Worm (Caenorhabditis elegans): Measurements from ENCODE around the gene ttbk-4.

The ttbk-4 gene

DNA sequence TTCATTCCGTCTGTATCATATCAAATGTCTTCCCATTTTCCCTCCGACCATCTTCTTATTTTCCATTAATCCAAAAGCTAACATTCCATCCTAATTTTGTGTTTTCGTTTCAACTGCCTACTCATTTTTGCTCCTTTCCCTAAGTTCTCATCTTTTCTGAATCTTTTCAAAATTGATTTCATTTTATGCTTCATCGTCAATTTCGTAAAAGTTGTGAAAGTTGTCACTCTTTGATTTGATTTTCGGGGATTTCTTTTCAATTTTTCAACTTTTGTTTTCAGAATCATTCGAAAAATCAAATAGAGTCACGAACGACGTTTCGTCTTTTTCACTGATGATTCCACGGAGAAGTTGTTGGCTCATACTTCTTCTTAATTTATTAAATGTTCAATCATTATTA is 7.4 kb downstream of the ttbk-4 start, which contains the start of gene cwn-2:
Gene cwn-2, plus strand, starts transcription at position 276 of the 400 bp plus-strand sequence.
- TF ChIP-seq med-1 (GFP tag; optimal IDR thresholded peaks at IDR 0.05; ENCODE audit: insufficient read depth): no peak
- no peak for TF ChIP-seq flt-1 (GFP tag; IDR thresholded peaks at IDR 0.05)

DNA sequence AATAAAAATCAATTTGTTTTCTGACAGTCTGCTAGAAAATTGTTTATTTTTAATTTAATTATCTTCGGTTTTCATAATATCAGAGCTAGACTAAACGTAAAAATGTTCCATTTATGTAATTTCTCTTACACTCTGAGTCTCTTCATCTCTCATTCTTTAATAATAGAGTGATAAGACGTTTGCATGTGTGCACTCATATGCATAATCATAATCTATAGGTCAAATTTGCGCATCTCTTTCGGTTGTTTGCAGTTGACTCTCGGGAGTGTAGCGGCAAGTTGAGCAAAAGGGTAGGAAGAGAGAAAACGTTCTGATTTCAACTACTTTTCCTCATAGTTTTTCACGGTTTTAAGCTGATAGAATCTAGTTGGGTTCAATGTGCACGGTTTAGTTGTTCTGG is 8.5 kb downstream of the ttbk-4 start:
- TF ChIP-seq klf-2 (GFP tag; conservative IDR thresholded peaks at IDR 0.05) (no peak), ztf-23 (GFP tag; IDR thresholded peaks at IDR 0.05) (no peak), tab-1 (GFP tag; IDR thresholded peaks at IDR 0.05) (no peak), med-1 (GFP tag; optimal IDR thresholded peaks at IDR 0.05; ENCODE audit: insufficient read depth) (no peak), T22C8.4 (GFP tag; IDR thresholded peaks at IDR 0.05) (no peak), flt-1 (GFP tag; IDR thresholded peaks at IDR 0.05) (no peak), ztf-29 (GFP tag; IDR thresholded peaks at IDR 0.05) (no peak), cog-1 (tag; optimal IDR thresholded peaks at IDR 0.05) (no peak), ref-1 (GFP tag; conservative IDR thresholded peaks at IDR 0.05) (no peak)

ce11 chrIV:10065159-10065558 is 9.8 kb downstream of the ttbk-4 start:
- no peak for TF ChIP-seq ref-1 (GFP tag; conservative IDR thresholded peaks at IDR 0.05)
- no peak for TF ChIP-seq med-1 (GFP tag; optimal IDR thresholded peaks at IDR 0.05; ENCODE audit: insufficient read depth)
- TF ChIP-seq T22C8.4 (GFP tag; IDR thresholded peaks at IDR 0.05): no peak
- TF ChIP-seq ztf-23 (GFP tag; IDR thresholded peaks at IDR 0.05): no peak
- TF ChIP-seq klf-2 (GFP tag; conservative IDR thresholded peaks at IDR 0.05): no peak
- no peak for TF ChIP-seq flt-1 (GFP tag; IDR thresholded peaks at IDR 0.05)
- no peak for TF ChIP-seq cog-1 (tag; optimal IDR thresholded peaks at IDR 0.05)
- no peak for TF ChIP-seq tab-1 (GFP tag; IDR thresholded peaks at IDR 0.05)
- no peak for TF ChIP-seq ztf-29 (GFP tag; IDR thresholded peaks at IDR 0.05)

DNA sequence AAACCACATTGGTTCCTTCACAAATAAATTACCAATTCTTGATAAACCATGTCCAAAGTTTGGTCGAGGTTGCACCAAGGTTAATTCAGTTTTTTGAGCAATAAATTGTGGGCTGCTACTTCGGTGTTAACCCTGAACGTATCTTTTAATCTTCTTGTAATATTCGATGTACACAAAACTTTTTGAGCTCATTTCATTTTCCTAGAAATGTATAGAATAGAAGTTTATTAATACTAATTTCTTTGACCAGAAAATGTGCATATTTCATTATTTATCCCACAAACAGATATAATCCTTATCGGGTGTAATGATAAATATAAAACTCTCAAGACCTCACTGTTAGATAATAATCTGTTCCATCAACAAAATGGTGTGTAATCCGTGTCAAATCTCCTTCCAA is 11.0 kb downstream of the ttbk-4 start:
- TF ChIP-seq flt-1 (GFP tag; IDR thresholded peaks at IDR 0.05): no peak
- TF ChIP-seq cog-1 (tag; optimal IDR thresholded peaks at IDR 0.05): no peak
- no peak for TF ChIP-seq ztf-23 (GFP tag; IDR thresholded peaks at IDR 0.05)
- TF ChIP-seq tab-1 (GFP tag; IDR thresholded peaks at IDR 0.05): no peak

DNA sequence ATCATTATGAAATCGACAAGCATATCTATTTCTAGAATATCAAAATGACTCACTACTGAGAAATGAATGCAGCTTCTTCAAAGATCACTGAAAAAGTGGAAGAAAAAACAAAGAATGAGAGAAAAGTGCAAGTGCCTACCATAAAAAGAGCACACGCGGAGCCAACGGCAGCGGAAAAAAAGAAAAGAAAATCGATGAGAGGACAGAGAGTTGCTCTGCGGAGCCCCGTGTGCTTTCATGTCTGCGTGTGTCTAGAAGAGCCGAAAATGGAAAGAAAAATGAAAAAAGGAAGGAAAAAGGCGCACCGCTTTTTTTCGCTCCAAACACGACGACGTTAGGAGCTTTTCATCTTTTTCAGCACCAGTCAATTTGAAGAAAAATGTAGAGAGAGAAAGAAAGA is 12.2 kb downstream of the ttbk-4 start, which contains the start of gene ipla-7:
Gene ipla-7, minus strand, starts transcription at position 122 of the 400 bp plus-strand sequence.
- TF ChIP-seq ztf-23 (GFP tag; IDR thresholded peaks at IDR 0.05) (no peak), tab-1 (GFP tag; IDR thresholded peaks at IDR 0.05) (no peak)

- TF ChIP-seq flt-1 (GFP tag; IDR thresholded peaks at IDR 0.05) (no peak), klf-2 (GFP tag; conservative IDR thresholded peaks at IDR 0.05) (no peak), ref-1 (GFP tag; conservative IDR thresholded peaks at IDR 0.05) (no peak), cog-1 (tag; optimal IDR thresholded peaks at IDR 0.05) (no peak), ztf-23 (GFP tag; IDR thresholded peaks at IDR 0.05) (no peak), med-1 (GFP tag; optimal IDR thresholded peaks at IDR 0.05; ENCODE audit: insufficient read depth) (no peak), ztf-29 (GFP tag; IDR thresholded peaks at IDR 0.05) (no peak), tab-1 (GFP tag; IDR thresholded peaks at IDR 0.05) (no peak), T22C8.4 (GFP tag; IDR thresholded peaks at IDR 0.05) (no peak)
Observed at ce11 chrIV:10060795-10061194, 14.1 kb downstream of the ttbk-4 start.

DNA sequence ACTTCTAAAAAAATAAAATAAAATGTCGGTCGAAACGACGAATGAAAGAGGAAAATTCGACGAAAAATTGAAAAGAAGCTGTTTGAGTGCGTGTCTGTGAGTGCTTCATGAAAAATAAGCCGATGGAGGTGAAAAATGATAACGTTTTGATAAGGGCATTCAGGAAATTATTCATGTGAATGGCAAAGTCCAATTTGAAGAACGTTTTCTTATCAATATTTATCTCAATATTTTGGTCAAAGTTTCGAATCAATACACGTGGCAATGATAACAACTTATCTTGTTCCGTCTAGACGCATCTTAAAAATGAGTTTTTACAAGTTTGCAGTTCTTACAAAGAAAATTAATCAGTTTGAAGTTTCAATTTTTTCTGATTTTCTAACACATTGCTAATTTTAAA is 15.8 kb downstream of the ttbk-4 start:
- TF ChIP-seq cog-1 (tag; optimal IDR thresholded peaks at IDR 0.05): no peak
- no peak for TF ChIP-seq klf-2 (GFP tag; conservative IDR thresholded peaks at IDR 0.05)
- TF ChIP-seq T22C8.4 (GFP tag; IDR thresholded peaks at IDR 0.05): no peak
- TF ChIP-seq ref-1 (GFP tag; conservative IDR thresholded peaks at IDR 0.05): no peak

DNA sequence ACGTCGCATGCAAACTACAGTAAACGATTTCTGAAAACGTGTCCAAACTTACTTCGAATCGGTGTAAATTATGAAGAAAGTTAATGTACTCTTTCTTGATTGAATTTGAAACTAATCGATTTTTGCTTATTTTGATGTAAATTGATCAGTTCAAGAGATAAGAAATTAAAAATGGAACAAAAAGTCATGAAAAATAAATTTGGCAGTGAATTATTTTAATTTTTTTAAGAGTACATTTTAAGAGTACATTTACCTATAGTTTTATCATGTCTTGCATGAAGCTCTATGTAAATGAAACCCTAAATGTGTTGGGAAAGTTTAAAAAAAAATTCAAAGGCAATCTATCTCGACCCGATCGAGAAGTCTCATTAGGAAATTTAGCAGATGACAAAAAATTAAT is 18.8 kb downstream of the ttbk-4 start, which contains the start of gene T04B2.7:
Gene T04B2.7, minus strand, starts transcription at position 101 of the 400 bp plus-strand sequence.
- no peak for TF ChIP-seq ztf-23 (GFP tag; IDR thresholded peaks at IDR 0.05)
- TF ChIP-seq cog-1 (tag; optimal IDR thresholded peaks at IDR 0.05): no peak
- no peak for TF ChIP-seq tab-1 (GFP tag; IDR thresholded peaks at IDR 0.05)
- no peak for TF ChIP-seq klf-2 (GFP tag; conservative IDR thresholded peaks at IDR 0.05)
- no peak for TF ChIP-seq ref-1 (GFP tag; conservative IDR thresholded peaks at IDR 0.05)
- TF ChIP-seq flt-1 (GFP tag; IDR thresholded peaks at IDR 0.05): no peak

ce11 chrIV:10053550-10053949 is 21.4 kb downstream of the ttbk-4 start, which contains the start of gene srv-12:
Gene srv-12, minus strand, starts transcription at chrIV:10053650.
- TF ChIP-seq cog-1 (tag; optimal IDR thresholded peaks at IDR 0.05) (no peak), flt-1 (GFP tag; IDR thresholded peaks at IDR 0.05) (no peak), tab-1 (GFP tag; IDR thresholded peaks at IDR 0.05) (no peak), ref-1 (GFP tag; conservative IDR thresholded peaks at IDR 0.05) (no peak), T22C8.4 (GFP tag; IDR thresholded peaks at IDR 0.05) (no peak)

DNA sequence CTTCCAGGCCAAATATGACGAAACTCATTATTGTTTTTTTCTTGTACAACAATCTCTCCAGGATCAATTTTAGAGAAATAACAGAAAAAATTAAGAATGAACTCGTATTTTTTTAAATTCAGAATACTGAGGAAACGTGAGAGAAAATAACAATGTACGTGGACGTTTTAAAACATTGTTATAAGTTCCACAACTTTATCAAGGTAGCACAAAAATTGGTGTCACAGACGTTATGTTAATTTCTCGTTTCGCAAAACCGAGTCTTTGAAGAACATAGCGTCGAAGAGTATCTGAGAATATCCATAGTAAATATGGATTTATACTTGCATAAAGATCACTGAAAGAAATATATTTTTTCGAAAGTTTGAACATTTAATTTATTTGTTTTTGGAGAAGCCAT is 23.8 kb downstream of the ttbk-4 start, which contains the start of gene T04B2.8:
Gene T04B2.8, minus strand, starts transcription at position 101 of the 400 bp plus-strand sequence.
- TF ChIP-seq med-1 (GFP tag; optimal IDR thresholded peaks at IDR 0.05; ENCODE audit: insufficient read depth): no peak
- TF ChIP-seq ref-1 (GFP tag; conservative IDR thresholded peaks at IDR 0.05): no peak
- TF ChIP-seq ztf-29 (GFP tag; IDR thresholded peaks at IDR 0.05): no peak
- no peak for TF ChIP-seq cog-1 (tag; optimal IDR thresholded peaks at IDR 0.05)
- TF ChIP-seq tab-1 (GFP tag; IDR thresholded peaks at IDR 0.05): no peak
- no peak for TF ChIP-seq T22C8.4 (GFP tag; IDR thresholded peaks at IDR 0.05)
- no peak for TF ChIP-seq ztf-23 (GFP tag; IDR thresholded peaks at IDR 0.05)
- no peak for TF ChIP-seq klf-2 (GFP tag; conservative IDR thresholded peaks at IDR 0.05)
- no peak for TF ChIP-seq flt-1 (GFP tag; IDR thresholded peaks at IDR 0.05)

DNA sequence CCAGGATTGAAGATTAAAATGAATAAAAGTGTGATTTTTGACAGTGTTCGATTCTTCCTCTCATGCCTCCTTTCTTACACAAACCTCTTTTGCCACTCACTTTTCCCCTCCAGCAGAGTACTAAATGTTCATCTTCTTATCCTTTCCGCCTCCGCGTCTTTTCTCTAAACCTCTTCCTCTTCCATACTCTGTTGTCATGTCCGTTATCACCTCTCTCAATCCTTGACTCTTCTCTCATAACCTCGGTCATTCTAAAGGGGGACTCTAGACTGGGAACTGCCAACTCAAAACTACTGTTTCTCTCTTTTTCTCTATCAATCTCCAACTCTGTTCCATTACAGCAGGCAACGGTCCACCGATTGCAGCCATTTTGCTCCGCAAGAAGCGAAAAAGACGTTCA is 26.7 kb downstream of the ttbk-4 start:
- no peak for TF ChIP-seq tab-1 (GFP tag; IDR thresholded peaks at IDR 0.05)
- no peak for TF ChIP-seq ztf-23 (GFP tag; IDR thresholded peaks at IDR 0.05)
- TF ChIP-seq T22C8.4 (GFP tag; IDR thresholded peaks at IDR 0.05): no peak
- no peak for TF ChIP-seq ztf-29 (GFP tag; IDR thresholded peaks at IDR 0.05)
- no peak for TF ChIP-seq flt-1 (GFP tag; IDR thresholded peaks at IDR 0.05)
- no peak for TF ChIP-seq med-1 (GFP tag; optimal IDR thresholded peaks at IDR 0.05; ENCODE audit: insufficient read depth)

Data from whole organism, midembryonic.